Worm (Caenorhabditis elegans) whole organism, L3 larva: ENCODE measurements around the gene R160.6.

Experiments
- R02D3.7 ChIP-seq: fragments of 150-350 bp; optimal IDR thresholded peaks from 2 replicates; lab custom pipeline; 2014; ENCODE audit warnings: missing biosample characterization, missing genetic modification characterization
- ZK546.5 ChIP-seq: sonication (generic microtip); optimal IDR thresholded peaks from 2 replicates; lab custom pipeline; 2017; ENCODE audit warnings: missing biosample characterization, missing genetic modification characterization
- aly-2 ChIP-seq: fragments of 150-350 bp; optimal IDR thresholded peaks from 2 replicates; lab custom pipeline; 2014; ENCODE audit warnings: missing biosample characterization, missing genetic modification characterization
- ama-1 ChIP-seq: fragments of 150-350 bp; optimal IDR thresholded peaks from 2 replicates; lab custom pipeline; 2018
- ceh-16 ChIP-seq: sonication (generic microtip); optimal IDR thresholded peaks from 2 replicates; lab custom pipeline; 2017; ENCODE audit warnings: missing biosample characterization, missing genetic modification characterization
- ceh-28 ChIP-seq: fragments of 150-350 bp; optimal IDR thresholded peaks from 2 replicates; lab custom pipeline; 2014; ENCODE audit warnings: missing biosample characterization, missing genetic modification reagents, missing genetic modification characterization
- ceh-82 ChIP-seq: fragments of 150-350 bp; optimal IDR thresholded peaks from 2 replicates; lab custom pipeline; 2014; ENCODE audit warnings: missing biosample characterization, missing genetic modification characterization
- ceh-9 ChIP-seq: sonication (generic microtip); optimal IDR thresholded peaks from 2 replicates; lab custom pipeline; 2018; ENCODE audit warnings: missing biosample characterization, missing genetic modification characterization
- egl-5 ChIP-seq: fragments of 150-350 bp; optimal IDR thresholded peaks from 2 replicates; lab custom pipeline; 2017; ENCODE audit warnings: missing biosample characterization, missing genetic modification reagents, missing genetic modification characterization, inconsistent platforms
- elt-1 ChIP-seq: fragments of 150-350 bp; optimal IDR thresholded peaks from 2 replicates; lab custom pipeline; 2014; ENCODE audit warnings: missing biosample characterization, missing genetic modification characterization
- elt-2 ChIP-seq: sonication (generic microtip); optimal IDR thresholded peaks from 2 replicates; lab custom pipeline; 2016; ENCODE audit warnings: missing genetic modification reagents, mild to moderate bottlenecking, missing genetic modification characterization, missing compliant biosample characterization
- elt-3 ChIP-seq, 3 experiments: fragments of 150-350 bp in 1 of 3; sonication (generic microtip) in 2 of 3; optimal IDR thresholded peaks; 2 replicates in 2 of 3; 4 replicates in 1 of 3; lab custom pipeline; 2014 to 2017; ENCODE audit warnings: missing biosample characterization in 3 of 3, missing genetic modification characterization in 3 of 3
- eor-1 ChIP-seq, 2 experiments: fragments of 150-350 bp; optimal IDR thresholded peaks; 2 replicates each; lab custom pipeline; 2014 to 2018; ENCODE audit warnings: missing biosample characterization in 2 of 2, missing genetic modification characterization in 2 of 2
- fkh-2 ChIP-seq: fragments of 150-350 bp; optimal IDR thresholded peaks from 2 replicates; lab custom pipeline; 2014; ENCODE audit warnings: missing biosample characterization, missing genetic modification reagents, missing genetic modification characterization
- fos-1 ChIP-seq: fragments of 150-350 bp; optimal IDR thresholded peaks from 2 replicates; lab custom pipeline; 2014; ENCODE audit warnings: missing biosample characterization, missing genetic modification characterization
- hmg-11 ChIP-seq: sonication (generic microtip); optimal IDR thresholded peaks from 2 replicates; lab custom pipeline; 2016; ENCODE audit warnings: missing genetic modification characterization, missing compliant biosample characterization
- lin-39 ChIP-seq: fragments of 150-350 bp; optimal IDR thresholded peaks from 2 replicates; lab custom pipeline; 2018; ENCODE audit warnings: missing biosample characterization, missing genetic modification reagents, missing genetic modification characterization
- mdl-1 ChIP-seq: fragments of 150-350 bp; optimal IDR thresholded peaks from 2 replicates; lab custom pipeline; 2014; ENCODE audit warnings: missing biosample characterization, missing genetic modification characterization
- mml-1 ChIP-seq: fragments of 150-350 bp; sonication (generic microtip); optimal IDR thresholded peaks from 3 replicates; lab custom pipeline; 2014; ENCODE audit warnings: missing biosample characterization, missing genetic modification characterization
- nfya-1 ChIP-seq: sonication (generic microtip); optimal IDR thresholded peaks from 2 replicates; lab custom pipeline; 2017; ENCODE audit warnings: missing genetic modification characterization, mild to moderate bottlenecking, missing compliant biosample characterization, antibody characterized with exemption, moderate library complexity; ENCODE audit not compliant: insufficient read depth
- nhr-11 ChIP-seq: fragments of 150-350 bp; optimal IDR thresholded peaks from 2 replicates; lab custom pipeline; 2014; ENCODE audit warnings: missing biosample characterization, missing genetic modification characterization
- nhr-12 ChIP-seq: fragments of 150-350 bp; optimal IDR thresholded peaks from 2 replicates; lab custom pipeline; 2014; ENCODE audit warnings: missing biosample characterization, missing genetic modification characterization
- nhr-23 ChIP-seq: fragments of 150-350 bp; optimal IDR thresholded peaks from 2 replicates; lab custom pipeline; 2014; ENCODE audit warnings: missing biosample characterization, missing genetic modification reagents, missing genetic modification characterization
- nhr-25 ChIP-seq: sonication (generic microtip); optimal IDR thresholded peaks from 2 replicates; lab custom pipeline; 2017; ENCODE audit warnings: missing biosample characterization, missing genetic modification characterization
- nhr-28 ChIP-seq: fragments of 150-350 bp; optimal IDR thresholded peaks from 2 replicates; lab custom pipeline; 2014; ENCODE audit warnings: missing biosample characterization, missing genetic modification characterization
- nhr-43 ChIP-seq: sonication (generic microtip); optimal IDR thresholded peaks from 2 replicates; lab custom pipeline; 2016; ENCODE audit warnings: mild to moderate bottlenecking, missing genetic modification characterization, missing compliant biosample characterization; ENCODE audit not compliant: poor library complexity, severe bottlenecking
- nhr-77 ChIP-seq: fragments of 150-350 bp; optimal IDR thresholded peaks from 2 replicates; lab custom pipeline; 2014; ENCODE audit warnings: missing biosample characterization, missing genetic modification characterization
- pqm-1 ChIP-seq: fragments of 150-350 bp; optimal IDR thresholded peaks from 2 replicates; lab custom pipeline; 2017; ENCODE audit warnings: missing biosample characterization, missing genetic modification characterization, inconsistent platforms
- tbx-2 ChIP-seq: sonication (generic microtip); optimal IDR thresholded peaks from 2 replicates; lab custom pipeline; 2016; ENCODE audit warnings: mild to moderate bottlenecking, missing genetic modification characterization, missing compliant biosample characterization
- zag-1 ChIP-seq: fragments of 150-350 bp; optimal IDR thresholded peaks from 2 replicates; lab custom pipeline; 2014; ENCODE audit warnings: missing biosample characterization, missing genetic modification characterization
- ztf-11 ChIP-seq: fragments of 150-350 bp; optimal IDR thresholded peaks from 2 replicates; lab custom pipeline; 2014; ENCODE audit warnings: missing biosample characterization, missing genetic modification characterization
- ztf-4 ChIP-seq: fragments of 150-350 bp; optimal IDR thresholded peaks from 2 replicates; lab custom pipeline; 2014; ENCODE audit warnings: missing biosample characterization, missing genetic modification characterization

Gene R160.6

DNA sequence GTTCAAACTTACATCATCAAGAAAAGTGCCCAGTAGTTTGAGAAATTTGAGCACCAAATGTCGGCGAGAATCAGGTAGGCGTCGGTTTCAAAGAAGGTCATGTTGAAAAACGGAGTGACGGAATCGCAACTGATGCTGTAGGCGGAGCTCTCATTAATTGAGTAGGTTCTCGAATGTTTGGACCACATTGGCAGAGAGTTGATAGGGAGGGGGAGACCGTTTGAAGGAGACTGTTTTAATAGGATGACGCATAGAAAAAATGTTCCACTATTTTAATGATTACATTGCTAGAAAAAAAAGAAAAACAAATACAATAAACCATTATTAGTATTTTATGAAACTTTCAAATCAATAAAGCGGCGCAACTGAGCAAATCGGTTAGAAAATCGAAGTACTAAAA lies 9.8 kb downstream of the R160.6 start, which contains the start of gene F14H12.17:
Gene F14H12.17, minus strand, starts transcription at position 101 of the 400 bp plus-strand sequence.
- TF ChIP-seq nhr-25 (tag; lab: Kevin White, UChicago): no peak
- TF ChIP-seq nhr-77: no peak
- TF ChIP-seq nhr-12 (tag; lab: Kevin White, UChicago): no peak
- no peak for TF ChIP-seq mdl-1 (tag; lab: Kevin White, UChicago)
- TF ChIP-seq nhr-28: no peak
- no peak for TF ChIP-seq tbx-2
- TF ChIP-seq ztf-4 (tag; lab: Kevin White, UChicago): no peak
- no peak for TF ChIP-seq nhr-11 (tag; lab: Kevin White, UChicago)
- TF ChIP-seq fos-1 (tag; lab: Kevin White, UChicago): no peak

DNA sequence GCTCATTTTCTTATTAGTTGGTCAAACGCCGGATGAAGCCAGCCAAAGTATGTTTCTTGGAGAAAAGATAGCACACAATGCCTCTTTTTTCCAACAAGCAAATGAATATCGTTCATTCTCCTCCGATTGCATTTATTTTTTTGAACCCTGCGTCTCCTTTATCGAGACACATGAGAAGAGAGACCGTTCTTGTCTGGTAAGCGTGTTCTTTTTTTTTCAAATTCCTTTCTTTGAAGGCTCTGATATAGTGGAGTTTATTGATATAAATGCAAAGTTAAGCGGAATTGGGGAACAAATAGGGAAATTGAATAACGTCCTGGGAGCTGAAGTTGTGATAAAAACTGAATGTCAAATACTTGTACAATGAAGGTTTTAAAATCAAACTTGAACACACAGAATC lies 10.5 kb downstream of the R160.6 start, which contains the start of gene F14H12.7:
Gene F14H12.7, minus strand, starts transcription at position 101 of the 400 bp plus-strand sequence.
- TF ChIP-seq fkh-2: no peak
- no peak for TF ChIP-seq ceh-82 (tag; lab: Kevin White, UChicago)
- no peak for TF ChIP-seq elt-3 (tag; optimal IDR thresholded peaks at IDR 0.05; lab: Kevin White, UChicago)
- TF ChIP-seq mml-1 (tag; lab: Kevin White, UChicago): no peak

DNA sequence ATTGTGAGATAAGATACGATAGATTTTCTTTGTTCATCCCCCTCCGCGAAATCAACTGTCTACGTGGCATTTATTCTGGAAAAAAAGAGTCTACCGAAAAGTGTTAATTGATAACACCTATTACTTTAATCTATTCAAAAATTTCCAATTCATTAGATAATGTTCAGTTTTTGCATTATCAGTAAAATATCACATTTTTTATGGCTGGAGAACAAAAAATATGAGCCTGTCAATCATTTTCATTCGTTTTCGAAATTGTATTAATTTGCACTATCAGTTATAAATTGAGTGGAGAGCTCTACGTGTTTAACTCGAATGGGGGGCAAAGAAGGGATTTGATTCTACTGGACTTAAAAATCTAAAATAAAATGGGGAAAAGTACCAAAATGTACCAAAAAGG lies 14.0 kb downstream of the R160.6 start:
- TF ChIP-seq elt-2 (peak; percentile 61), nhr-23 (tag; lab: Kevin White, UChicago) (no peak)

DNA sequence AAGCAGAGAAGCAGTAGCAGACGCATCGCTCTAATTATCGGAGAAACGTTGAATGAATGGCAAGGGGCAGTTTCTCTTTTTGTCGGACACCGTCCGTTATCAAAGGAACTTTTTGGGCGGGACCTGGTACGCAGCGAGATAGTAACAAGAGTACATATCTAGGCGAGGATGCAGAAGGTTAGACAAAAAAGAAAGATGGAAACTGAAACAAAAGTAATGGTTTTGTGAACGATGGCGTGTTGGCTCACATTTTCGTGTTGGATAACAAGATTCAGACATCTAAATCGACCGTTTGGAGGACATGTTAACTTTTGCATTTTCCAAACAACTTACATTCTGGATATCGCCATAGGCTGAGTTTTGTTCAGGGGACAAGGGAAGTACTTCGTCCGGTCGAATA lies 15.6 kb downstream of the R160.6 start, which contains the start of gene F14H12.6:
Gene F14H12.6, minus strand, starts transcription at position 101 of the 400 bp plus-strand sequence.
- TF ChIP-seq lin-39 (tag; lab: Kevin White, UChicago) (no peak), eor-1 (tag; optimal IDR thresholded peaks at IDR 0.05; lab: Kevin White, UChicago) (no peak), ztf-11 (no peak), aly-2 (tag; lab: Kevin White, UChicago) (no peak), fos-1 (tag; lab: Kevin White, UChicago) (no peak), ceh-28 (tag; lab: Kevin White, UChicago) (no peak), ceh-16 (tag; lab: Kevin White, UChicago) (no peak)

DNA sequence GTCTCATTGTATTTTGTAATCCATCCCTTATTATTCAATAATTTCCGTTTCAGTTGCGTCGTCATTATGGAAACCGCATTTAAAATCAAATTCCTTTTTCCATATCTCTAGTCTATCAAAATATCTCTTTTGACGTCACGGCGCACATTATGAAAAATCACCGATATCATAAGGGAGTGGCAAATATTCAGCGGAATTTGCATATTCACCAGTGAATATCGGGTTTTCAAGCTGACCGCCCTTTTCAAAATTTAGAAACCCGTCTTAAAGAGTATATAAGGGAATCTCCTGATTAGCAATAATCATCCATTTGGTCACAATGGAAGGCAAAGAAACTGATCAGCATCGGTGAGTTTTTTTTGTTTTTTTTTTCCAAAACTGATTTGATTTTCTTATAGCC lies 19.7 kb downstream of the R160.6 start, which contains the start of gene col-165:
Gene col-165, plus strand, starts transcription at position 301 of the 400 bp plus-strand sequence.
- TF ChIP-seq nfya-1 (tag; lab: Kevin White, UChicago) (no peak), ama-1 (lab: Kevin White, UChicago) (no peak), ZK546.5 (tag; lab: Kevin White, UChicago) (no peak), egl-5 (tag; lab: Kevin White, UChicago) (no peak), ztf-11 (no peak), zag-1 (tag; lab: Kevin White, UChicago) (no peak), nhr-43 (tag; lab: Kevin White, UChicago) (no peak), pqm-1 (tag; lab: Kevin White, UChicago) (no peak), ceh-82 (tag; lab: Kevin White, UChicago) (no peak), mml-1 (tag; lab: Kevin White, UChicago) (no peak), R02D3.7 (tag; lab: Kevin White, UChicago) (no peak), elt-2 (no peak), lin-39 (tag; lab: Kevin White, UChicago) (no peak), mdl-1 (tag; lab: Kevin White, UChicago) (no peak), ceh-9 (no peak), hmg-11 (tag; lab: Kevin White, UChicago) (no peak), aly-2 (tag; lab: Kevin White, UChicago) (no peak)

DNA sequence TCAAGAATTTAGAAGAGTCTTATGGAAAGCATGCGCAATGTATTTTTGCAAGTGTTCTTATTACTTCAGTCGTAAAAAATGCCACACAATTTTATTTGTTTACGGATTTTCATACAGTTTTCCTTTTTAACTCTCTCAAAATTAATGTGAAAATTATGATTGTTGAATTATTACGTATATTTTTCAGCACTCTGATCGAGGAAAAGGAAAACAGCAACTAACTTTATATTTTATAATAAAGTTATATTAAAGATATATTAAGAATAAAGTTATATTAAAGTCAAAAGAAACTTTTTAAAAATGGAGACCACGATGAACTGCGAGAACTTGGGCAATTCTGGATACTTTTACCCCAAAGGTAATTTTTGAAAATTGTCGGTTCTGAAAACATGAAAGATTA lies 22.8 kb downstream of the R160.6 start, which contains the start of gene F14H12.2:
Gene F14H12.2, plus strand, starts transcription at position 301 of the 400 bp plus-strand sequence.
- no peak for TF ChIP-seq elt-1 (tag; lab: Kevin White, UChicago)
